Worm (Caenorhabditis elegans) whole organism, young adult: Measurements from ENCODE around the gene C54E4.4.

ENCODE experiments used
- B0035.1 ChIP-seq: sonication (generic microtip); optimal IDR thresholded peaks from 2 replicates; lab custom pipeline; 2016; ENCODE audit warnings: missing genetic modification characterization, mild to moderate bottlenecking, missing compliant biosample characterization, missing genotype, missing genetic modification reagents
- aptf-2 ChIP-seq: fragments of 200-800 bp; sonication (Bioruptor generic); conservative IDR thresholded peaks from 2 replicates; pipeline ENCODE4 v1.3.6; 2022; ENCODE audit warnings: missing genetic modification reagents, missing genetic modification characterization, missing compliant biosample characterization
- attf-5 ChIP-seq: fragments of 200-800 bp; sonication (Bioruptor generic); optimal IDR thresholded peaks from 2 replicates; lab custom pipeline; 2018; ENCODE audit warnings: mild to moderate bottlenecking, missing genetic modification characterization, missing compliant biosample characterization
- ceh-58 ChIP-seq: fragments of 200-800 bp; sonication (Bioruptor generic); IDR thresholded peaks from 2 replicates; pipeline ENCODE4 v1.3.6; 2022; ENCODE audit warnings: missing genetic modification characterization, missing compliant biosample characterization
- dpl-1 ChIP-seq: fragments of 150-350 bp; optimal IDR thresholded peaks from 2 replicates; lab custom pipeline; 2014; ENCODE audit warnings: missing biosample characterization, missing genetic modification reagents, missing genetic modification characterization
- egl-44 ChIP-seq: fragments of 200-800 bp; sonication (Bioruptor generic); IDR thresholded peaks from 2 replicates; pipeline ENCODE4 v1.3.6; 2022; ENCODE audit warnings: missing genetic modification reagents, missing genetic modification characterization, missing compliant biosample characterization
- lsl-1 ChIP-seq: fragments of 200-800 bp; sonication (Bioruptor generic); optimal IDR thresholded peaks from 2 replicates; lab custom pipeline; 2018; ENCODE audit warnings: mild to moderate bottlenecking, missing genetic modification characterization, moderate library complexity, missing compliant biosample characterization
- lsy-27 ChIP-seq: sonication (generic microtip); optimal IDR thresholded peaks from 2 replicates; lab custom pipeline; 2017; ENCODE audit warnings: missing genetic modification characterization, mild to moderate bottlenecking, missing compliant biosample characterization, antibody characterized with exemption, missing genotype, borderline replicate concordance; ENCODE audit not compliant: insufficient read depth
- nhr-90 ChIP-seq: sonication (generic microtip); optimal IDR thresholded peaks from 2 replicates; lab custom pipeline; 2016; ENCODE audit warnings: missing genotype, mild to moderate bottlenecking, missing genetic modification characterization, missing compliant biosample characterization
- pha-4 ChIP-seq: fragments of 150-350 bp; sonication (generic microtip); optimal IDR thresholded peaks from 2 replicates; lab custom pipeline; 2014; ENCODE audit warnings: missing biosample characterization, missing genetic modification reagents, missing genetic modification characterization
- sptf-2 ChIP-seq: fragments of 200-800 bp; sonication (Bioruptor generic); optimal IDR thresholded peaks from 2 replicates; lab custom pipeline; 2018; ENCODE audit warnings: mild to moderate bottlenecking, missing genetic modification characterization, missing compliant biosample characterization
- unc-62 ChIP-seq: fragments of 150-350 bp; optimal IDR thresholded peaks from 2 replicates; lab custom pipeline; 2014; ENCODE audit warnings: missing biosample characterization, missing genetic modification reagents, missing genetic modification characterization
- zim-3 ChIP-seq: sonication (generic microtip); optimal IDR thresholded peaks from 2 replicates; lab custom pipeline; 2017; ENCODE audit warnings: mild to moderate bottlenecking, missing genetic modification characterization, moderate library complexity, missing compliant biosample characterization

DNA sequence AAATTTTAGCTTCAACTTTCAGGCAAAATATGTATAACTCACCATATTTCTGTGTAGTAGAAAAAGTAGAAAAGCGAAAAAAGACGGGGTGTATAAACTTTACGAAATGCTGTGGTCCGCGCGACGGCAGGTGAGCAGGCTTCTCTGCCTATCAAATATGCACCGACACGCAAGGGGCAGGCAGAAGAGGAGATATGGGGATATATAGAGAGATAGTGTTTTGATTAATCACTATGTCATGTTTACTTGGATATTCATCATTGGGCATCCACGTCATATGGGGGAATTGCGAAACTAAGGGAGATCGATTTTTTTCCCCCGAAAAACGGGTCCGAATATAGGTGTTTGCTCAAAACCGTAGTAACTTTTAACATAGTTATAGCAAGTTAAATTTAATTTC lies 9.3 kb downstream of the C54E4.4 start, which contains the start of gene gcy-37:
- TF ChIP-seq B0035.1 (tag; lab: Kevin White, UChicago) (no peak), ceh-58 (GFP tag; lab: Robert Waterston, UW) (no peak), dpl-1 (GFP tag; lab: Kevin White, UChicago) (no peak), unc-62 (no peak), nhr-90 (tag; lab: Kevin White, UChicago) (no peak), sptf-2 (GFP tag; lab: Kevin White, UChicago) (no peak), pha-4 (tag; lab: Kevin White, UChicago) (no peak), zim-3 (tag; lab: Kevin White, UChicago) (no peak), attf-5 (no peak), lsy-27 (no peak), lsl-1 (GFP tag; lab: Kevin White, UChicago) (no peak), aptf-2 (GFP tag; lab: Robert Waterston, UW) (no peak), egl-44 (GFP tag; lab: Robert Waterston, UW) (no peak)
